Fruit fly (Drosophila melanogaster) whole organism, prepupa: ENCODE data around the gene AdamTS-A.
A peak's percentile ranks its signal among the peaks of the same experiment; 100 is the strongest.

Experiments used
- Blimp-1 ChIP-seq: fragments of 200-800 bp; sonication (Bioruptor generic); optimal IDR thresholded peaks from 3 replicates; lab custom pipeline; 2017; ENCODE audit warnings: missing biosample characterization, missing genetic modification characterization, mild to moderate bottlenecking, moderate library complexity, missing genetic modification reagents
- CG10631 ChIP-seq: fragments of 200-800 bp; sonication (Bioruptor generic); optimal IDR thresholded peaks from 2 replicates; lab custom pipeline; 2016; ENCODE audit warnings: missing biosample characterization, missing genetic modification characterization
- CG10669 ChIP-seq: fragments of 200-800 bp; sonication (Bioruptor generic); optimal IDR thresholded peaks from 3 replicates; lab custom pipeline; 2018; ENCODE audit warnings: missing biosample characterization, mild to moderate bottlenecking, missing genetic modification characterization, moderate library complexity
- CG11762 ChIP-seq: fragments of 200-800 bp; sonication (Bioruptor generic); optimal IDR thresholded peaks from 3 replicates; lab custom pipeline; 2016; ENCODE audit warnings: missing biosample characterization, missing genetic modification characterization; ENCODE audit not compliant: insufficient read depth
- CG11902 ChIP-seq: fragments of 200-800 bp; sonication (Bioruptor generic); optimal IDR thresholded peaks from 3 replicates; lab custom pipeline; 2016; ENCODE audit warnings: missing biosample characterization, missing genetic modification characterization
- CG15336 ChIP-seq: fragments of 200-800 bp; sonication (Bioruptor generic); IDR thresholded peaks from 2 replicates; pipeline ENCODE4 v1.3.6; 2022; ENCODE audit warnings: missing biosample characterization, missing genetic modification characterization
- CG1621 ChIP-seq: fragments of 200-800 bp; sonication (Bioruptor generic); optimal IDR thresholded peaks from 3 replicates; lab custom pipeline; 2018; ENCODE audit warnings: missing biosample characterization, mild to moderate bottlenecking, missing genetic modification characterization
- CG16779 ChIP-seq: fragments of 200-800 bp; sonication (Bioruptor generic); optimal IDR thresholded peaks from 3 replicates; lab custom pipeline; 2017; ENCODE audit warnings: missing biosample characterization, mild to moderate bottlenecking, missing genetic modification characterization
- CG3032 ChIP-seq: fragments of 200-800 bp; optimal IDR thresholded peaks from 2 replicates; lab custom pipeline; 2019; ENCODE audit warnings: missing biosample characterization, mild to moderate bottlenecking, missing genetic modification characterization, moderate library complexity
- CG31627 ChIP-seq: fragments of 200-800 bp; sonication (Bioruptor generic); optimal IDR thresholded peaks from 3 replicates; lab custom pipeline; 2016; ENCODE audit warnings: missing biosample characterization, missing genetic modification characterization
- CG3919 ChIP-seq: fragments of 200-800 bp; sonication (Bioruptor generic); optimal IDR thresholded peaks from 3 replicates; lab custom pipeline; 2016; ENCODE audit warnings: missing biosample characterization, missing genetic modification characterization
- CG4318 ChIP-seq: fragments of 200-800 bp; sonication (Bioruptor generic); optimal IDR thresholded peaks from 3 replicates; lab custom pipeline; 2017; ENCODE audit warnings: missing biosample characterization, mild to moderate bottlenecking, missing genetic modification characterization
- CG6163 ChIP-seq: fragments of 200-800 bp; sonication (Bioruptor generic); IDR thresholded peaks from 3 replicates; pipeline ENCODE4 v1.3.6; 2022; ENCODE audit warnings: missing biosample characterization, missing genetic modification characterization
- CG6276 ChIP-seq: fragments of 200-800 bp; sonication (Bioruptor generic); optimal IDR thresholded peaks from 2 replicates; lab custom pipeline; 2017; ENCODE audit warnings: missing biosample characterization, mild to moderate bottlenecking, missing genetic modification characterization
- CG6792 ChIP-seq: fragments of 200-800 bp; sonication (Bioruptor generic); optimal IDR thresholded peaks from 3 replicates; lab custom pipeline; 2016; ENCODE audit warnings: missing biosample characterization, missing genetic modification characterization
- CG6808 ChIP-seq: fragments of 200-800 bp; sonication (Bioruptor generic); optimal IDR thresholded peaks from 3 replicates; lab custom pipeline; 2017; ENCODE audit warnings: missing biosample characterization, missing genetic modification characterization, mild to moderate bottlenecking, moderate library complexity, missing genetic modification reagents
- CG6854 ChIP-seq: fragments of 200-800 bp; sonication (Bioruptor generic); optimal IDR thresholded peaks from 2 replicates; lab custom pipeline; 2017; ENCODE audit warnings: missing biosample characterization, mild to moderate bottlenecking, missing genetic modification characterization
- CG7368 ChIP-seq: fragments of 200-800 bp; sonication (Bioruptor generic); optimal IDR thresholded peaks from 3 replicates; lab custom pipeline; 2016; ENCODE audit warnings: missing biosample characterization, missing genetic modification characterization
- CG8319 ChIP-seq: fragments of 200-800 bp; sonication (Bioruptor generic); optimal IDR thresholded peaks from 3 replicates; lab custom pipeline; 2016; ENCODE audit warnings: missing biosample characterization, missing genetic modification characterization
- CG9139 ChIP-seq: fragments of 200-800 bp; sonication (Bioruptor generic); optimal IDR thresholded peaks from 3 replicates; lab custom pipeline; 2017; ENCODE audit warnings: missing biosample characterization, mild to moderate bottlenecking, missing genetic modification characterization
- Eip75B ChIP-seq: fragments of 200-800 bp; sonication (Bioruptor generic); optimal IDR thresholded peaks from 3 replicates; lab custom pipeline; 2016; ENCODE audit warnings: missing biosample characterization, missing genetic modification characterization
- Eip78C ChIP-seq: fragments of 200-800 bp; sonication (Bioruptor generic); peaks from one replicate; lab custom pipeline; 2016; ENCODE audit warnings: missing biosample characterization, missing genetic modification characterization
- Eip93F ChIP-seq: fragments of 200-800 bp; sonication (Bioruptor generic); optimal IDR thresholded peaks from 2 replicates; lab custom pipeline; 2016; ENCODE audit warnings: missing biosample characterization, mild to moderate bottlenecking, missing genetic modification characterization
- Ets96B ChIP-seq: fragments of 200-800 bp; optimal IDR thresholded peaks from 2 replicates; lab custom pipeline; 2019; ENCODE audit warnings: missing biosample characterization, mild to moderate bottlenecking, missing genetic modification characterization, moderate library complexity
- Hr38 ChIP-seq: sonication (Bioruptor generic); optimal IDR thresholded peaks from 2 replicates; lab custom pipeline; 2016; ENCODE audit warnings: missing biosample characterization, missing genetic modification characterization
- Hr39 ChIP-seq: fragments of 200-800 bp; sonication (Bioruptor generic); optimal IDR thresholded peaks from 2 replicates; lab custom pipeline; 2016; ENCODE audit warnings: missing biosample characterization, missing genetic modification characterization
- Hr4 ChIP-seq: fragments of 200-800 bp; sonication (Bioruptor generic); optimal IDR thresholded peaks from 3 replicates; lab custom pipeline; 2016; ENCODE audit warnings: missing biosample characterization, missing genetic modification characterization
- Lpt ChIP-seq: fragments of 200-800 bp; sonication (Bioruptor generic); optimal IDR thresholded peaks from 3 replicates; lab custom pipeline; 2016; ENCODE audit warnings: missing biosample characterization, missing genetic modification characterization
- Met ChIP-seq: fragments of 200-800 bp; sonication (Bioruptor generic); optimal IDR thresholded peaks from 3 replicates; lab custom pipeline; 2016; ENCODE audit warnings: missing biosample characterization, missing genetic modification characterization
- OdsH ChIP-seq: fragments of 200-800 bp; sonication (Bioruptor generic); optimal IDR thresholded peaks from 3 replicates; lab custom pipeline; 2016; ENCODE audit warnings: missing biosample characterization, missing genetic modification characterization
- Sox102F ChIP-seq: fragments of 200-800 bp; sonication (Bioruptor generic); optimal IDR thresholded peaks from 2 replicates; lab custom pipeline; 2016; ENCODE audit warnings: missing biosample characterization, mild to moderate bottlenecking, missing genetic modification characterization
- Sox14 ChIP-seq: fragments of 200-800 bp; sonication (Bioruptor generic); optimal IDR thresholded peaks from 3 replicates; lab custom pipeline; 2016; ENCODE audit warnings: missing biosample characterization, missing genetic modification characterization
- Sox15 ChIP-seq: fragments of 200-800 bp; sonication (Bioruptor generic); optimal IDR thresholded peaks from 3 replicates; lab custom pipeline; 2016; ENCODE audit warnings: missing biosample characterization, missing genetic modification characterization
- achi ChIP-seq: fragments of 200-800 bp; sonication (Bioruptor generic); optimal IDR thresholded peaks from 3 replicates; lab custom pipeline; 2016; ENCODE audit warnings: missing biosample characterization, missing genetic modification characterization
- acj6 ChIP-seq: fragments of 200-800 bp; sonication (Bioruptor generic); optimal IDR thresholded peaks from 3 replicates; lab custom pipeline; 2016; ENCODE audit warnings: missing biosample characterization, missing genetic modification characterization
- cyc ChIP-seq: fragments of 200-800 bp; sonication (Bioruptor generic); optimal IDR thresholded peaks from 3 replicates; lab custom pipeline; 2016; ENCODE audit warnings: missing biosample characterization, missing genetic modification characterization
- dac ChIP-seq: fragments of 200-800 bp; sonication (Bioruptor generic); optimal IDR thresholded peaks from 2 replicates; lab custom pipeline; 2017; ENCODE audit warnings: missing biosample characterization, mild to moderate bottlenecking, missing genetic modification characterization
- dsx ChIP-seq: fragments of 200-800 bp; optimal IDR thresholded peaks from 3 replicates; lab custom pipeline; 2019; ENCODE audit warnings: missing biosample characterization, mild to moderate bottlenecking, missing genetic modification characterization, moderate library complexity; ENCODE audit not compliant: poor library complexity, severe bottlenecking
- eg ChIP-seq: fragments of 200-800 bp; sonication (Bioruptor generic); IDR thresholded peaks from 3 replicates; pipeline ENCODE4 v1.3.6; 2022; ENCODE audit warnings: missing biosample characterization, missing genetic modification characterization
- esn ChIP-seq: fragments of 200-800 bp; sonication (Bioruptor generic); optimal IDR thresholded peaks from 2 replicates; lab custom pipeline; 2016; ENCODE audit warnings: missing biosample characterization, mild to moderate bottlenecking, missing genetic modification characterization, moderate library complexity
- fd59A ChIP-seq: fragments of 200-800 bp; sonication (Bioruptor generic); optimal IDR thresholded peaks from 2 replicates; lab custom pipeline; 2017; ENCODE audit warnings: missing biosample characterization, mild to moderate bottlenecking, missing genetic modification characterization, missing genetic modification reagents
- fd85E ChIP-seq: fragments of 200-800 bp; sonication (Bioruptor generic); optimal IDR thresholded peaks from 3 replicates; lab custom pipeline; 2016; ENCODE audit warnings: missing biosample characterization, missing genetic modification characterization
- fkh ChIP-seq: fragments of 200-800 bp; sonication (Bioruptor generic); optimal IDR thresholded peaks from 3 replicates; lab custom pipeline; 2017; ENCODE audit warnings: missing biosample characterization, mild to moderate bottlenecking, missing genetic modification characterization, moderate library complexity
- net ChIP-seq: fragments of 200-800 bp; sonication (Bioruptor generic); optimal IDR thresholded peaks from 3 replicates; lab custom pipeline; 2016; ENCODE audit warnings: missing biosample characterization, missing genetic modification characterization
- pdm3 ChIP-seq: fragments of 200-800 bp; sonication (Bioruptor generic); optimal IDR thresholded peaks from 3 replicates; lab custom pipeline; 2016; ENCODE audit warnings: missing biosample characterization, missing genetic modification characterization
- salr ChIP-seq, 2 experiments: fragments of 200-800 bp; sonication (Bioruptor generic); optimal IDR thresholded peaks; 3 replicates each; lab custom pipeline; 2016 to 2018; ENCODE audit warnings: missing biosample characterization in 2 of 2, missing genetic modification characterization in 2 of 2, mild to moderate bottlenecking in 1 of 2
- spab ChIP-seq: fragments of 200-800 bp; sonication (Bioruptor generic); optimal IDR thresholded peaks from 2 replicates; lab custom pipeline; 2017; ENCODE audit warnings: missing biosample characterization, mild to moderate bottlenecking, missing genetic modification characterization, missing genetic modification reagents
- ss ChIP-seq, 2 experiments: fragments of 200-800 bp; sonication (Bioruptor generic); optimal IDR thresholded peaks; 2 replicates in 1 of 2; 3 replicates in 1 of 2; lab custom pipeline; 2017 to 2018; ENCODE audit warnings: mild to moderate bottlenecking in 2 of 2, missing biosample characterization in 2 of 2, missing genetic modification characterization in 2 of 2, moderate library complexity in 1 of 2
- svp ChIP-seq: fragments of 200-800 bp; sonication (Bioruptor generic); peaks from one replicate; lab custom pipeline; 2016; ENCODE audit warnings: missing biosample characterization, missing genetic modification characterization
- topi ChIP-seq: fragments of 200-800 bp; sonication (Bioruptor generic); optimal IDR thresholded peaks from 3 replicates; lab custom pipeline; 2016; ENCODE audit warnings: missing biosample characterization, missing genetic modification characterization
- vri ChIP-seq: fragments of 200-800 bp; sonication (Bioruptor generic); optimal IDR thresholded peaks from 3 replicates; lab custom pipeline; 2016; ENCODE audit warnings: missing biosample characterization, mild to moderate bottlenecking, missing genetic modification characterization

AdamTS-A gene

dm6 chr3R:15475973-15476692 is at the start of gene AdamTS-A:
Gene AdamTS-A, minus strand, starts transcription at chr3R:15476193.
- TF ChIP-seq CG6163 (GFP tag; lab: Robert Waterston, UW) (0 out of 3 replicates have a peak, but pooled peaks have one; percentile 17), ss (GFP tag; optimal IDR thresholded peaks at IDR 0.05; lab: Kevin White, UChicago) (no peak), Blimp-1 (no peak), Lpt (no peak), svp (GFP tag; lab: Kevin White, UChicago) (peak; percentile 69), Ets96B (tag; lab: Kevin White, UChicago) (no peak), CG11902 (GFP tag; lab: Kevin White, UChicago) (no peak), CG15336 (GFP tag; lab: Robert Waterston, UW) (no peak), CG11762 (GFP tag; lab: Kevin White, UChicago) (no peak), CG8319 (no peak), esn (GFP tag; lab: Kevin White, UChicago) (peak; percentile 9), vri (peak; percentile 11), CG6854 (peak; percentile 7), CG10631 (no peak), achi (GFP tag; lab: Kevin White, UChicago) (no peak), CG31627 (no peak), fkh (GFP tag; lab: Kevin White, UChicago) (peak; percentile 29), fd85E (GFP tag; lab: Kevin White, UChicago) (no peak), Sox15 (GFP tag; lab: Kevin White, UChicago) (no peak), eg (GFP tag; lab: Robert Waterston, UW) (no peak), acj6 (GFP tag; lab: Kevin White, UChicago) (no peak), CG6276 (GFP tag; lab: Kevin White, UChicago) (no peak), cyc (GFP tag; lab: Kevin White, UChicago) (no peak), CG3919 (GFP tag; lab: Kevin White, UChicago) (no peak), pdm3 (GFP tag; lab: Kevin White, UChicago) (no peak), CG6792 (GFP tag; lab: Kevin White, UChicago) (no peak), dsx (no peak), Hr39 (GFP tag; lab: Kevin White, UChicago) (no peak), fd59A (GFP tag; lab: Kevin White, UChicago) (no peak), Hr4 (GFP tag; lab: Kevin White, UChicago) (no peak), Met (GFP tag; lab: Kevin White, UChicago) (no peak), CG16779 (no peak), dac (no peak), CG9139 (no peak), Eip93F (GFP tag; lab: Kevin White, UChicago) (no peak), Sox102F (GFP tag; lab: Kevin White, UChicago) (no peak), net (GFP tag; lab: Kevin White, UChicago) (no peak), CG4318 (no peak), CG3032 (tag; lab: Kevin White, UChicago) (no peak), CG7368 (GFP tag; lab: Kevin White, UChicago) (no peak), Eip78C (GFP tag; lab: Kevin White, UChicago) (peak; percentile 55), OdsH (no peak), topi (GFP tag; lab: Kevin White, UChicago) (no peak), CG6808 (GFP tag; lab: Kevin White, UChicago) (no peak), CG10669 (GFP tag; lab: Kevin White, UChicago) (no peak), CG1621 (tag; lab: Kevin White, UChicago) (peak; percentile 34), Hr38 (GFP tag; lab: Kevin White, UChicago) (no peak), Sox14 (GFP tag; lab: Kevin White, UChicago) (no peak), Eip75B (GFP tag; lab: Kevin White, UChicago) (no peak), salr (GFP tag; optimal IDR thresholded peaks at IDR 0.05; lab: Kevin White, UChicago) (no peak), spab (GFP tag; lab: Kevin White, UChicago) (no peak)
